Fruit fly (Drosophila melanogaster): ENCODE measurements around the gene CycT.
A peak's percentile ranks its signal among the peaks of the same experiment; 100 is the strongest.

Gene CycT

dm6 chr3L:17576093-17576885 lies 18.7 kb upstream of the CycT start (continued):
- TF ChIP-seq CG13287 (GFP tag; IDR thresholded peaks at IDR 0.05; ENCODE audit: partially characterized antibody): peak; percentile 47; the same call in 1 of the 2 replicates
- TF ChIP-seq lbe (GFP tag; optimal IDR thresholded peaks at IDR 0.05): peak; percentile 50
- TF ChIP-seq Hmx (GFP tag; optimal IDR thresholded peaks at IDR 0.05): no peak
- TF ChIP-seq HLH4C (GFP tag; IDR thresholded peaks at IDR 0.05; ENCODE audit: partially characterized antibody): peak; percentile 11; the same call in 1 of the 3 replicates
- TF ChIP-seq B-H2 (GFP tag; optimal IDR thresholded peaks at IDR 0.05): no peak
- TF ChIP-seq HLHmδ (GFP tag; optimal IDR thresholded peaks at IDR 0.05): no peak
- peak; percentile 69 for TF ChIP-seq Jarid2 (GFP tag; optimal IDR thresholded peaks at IDR 0.05)
- 0 out of 2 replicates have a peak, but pooled peaks have one; percentile 13 for TF ChIP-seq ranshi (GFP tag; IDR thresholded peaks at IDR 0.05)
- no peak for TF ChIP-seq CG10431 (GFP tag; optimal IDR thresholded peaks at IDR 0.05)
- TF ChIP-seq Dip2 (GFP tag; IDR thresholded peaks at IDR 0.05): no peak
- peak; percentile 69 to 75 for TF ChIP-seq Trl (optimal IDR thresholded peaks at IDR 0.05)
- no peak for TF ChIP-seq Trl (GFP tag; optimal IDR thresholded peaks at IDR 0.05)
- TF ChIP-seq onecut (GFP tag; IDR thresholded peaks at IDR 0.05): peak; percentile 68
- TF ChIP-seq CG9437 (GFP tag; optimal IDR thresholded peaks at IDR 0.05): peak; percentile 4
- peak; percentile 19 for TF ChIP-seq Asciz (GFP tag; optimal IDR thresholded peaks at IDR 0.05)
- no peak for TF ChIP-seq MESR4 (GFP tag; optimal IDR thresholded peaks at IDR 0.05)
- TF ChIP-seq CG6175 (GFP tag; IDR thresholded peaks at IDR 0.05): peak; percentile 89
- no peak for TF ChIP-seq ro (GFP tag; IDR thresholded peaks at IDR 0.05)
- TF ChIP-seq hkb (optimal IDR thresholded peaks at IDR 0.05): no peak
- TF ChIP-seq hkb (GFP tag; IDR thresholded peaks at IDR 0.05): peak; percentile 15; the same call in 1 of the 2 replicates
- TF ChIP-seq CG3407 (GFP tag; optimal IDR thresholded peaks at IDR 0.05): peak; percentile 9
- no peak for TF ChIP-seq CG2712 (tag; optimal IDR thresholded peaks at IDR 0.05)
- TF ChIP-seq ci (GFP tag; IDR thresholded peaks at IDR 0.05): 0 out of 3 replicates have a peak, but pooled peaks have one; percentile 54
- peak; percentile 50 for TF ChIP-seq Drgx (GFP tag; IDR thresholded peaks at IDR 0.05)
- TF ChIP-seq Blimp-1 (GFP tag; optimal IDR thresholded peaks at IDR 0.05): peak; percentile 19
- peak; percentile 52 for TF ChIP-seq Deaf1 (tag; optimal IDR thresholded peaks at IDR 0.05)
- 0 out of 2 replicates have a peak, but pooled peaks have one; percentile 6 for TF ChIP-seq HLH3B (GFP tag; IDR thresholded peaks at IDR 0.05)
- TF ChIP-seq sr (GFP tag; IDR thresholded peaks at IDR 0.05): no peak
- TF ChIP-seq CG11504 (tag; optimal IDR thresholded peaks at IDR 0.05): peak; percentile 7
- TF ChIP-seq CG12155 (GFP tag; optimal IDR thresholded peaks at IDR 0.05): peak; percentile 42
- no peak for TF ChIP-seq CG3838 (GFP tag; optimal IDR thresholded peaks at IDR 0.05)
- peak; percentile 49 for TF ChIP-seq CG8281 (tag; optimal IDR thresholded peaks at IDR 0.05)
- TF ChIP-seq Med (GFP tag): peak; percentile 83
- TF ChIP-seq sens (GFP tag): peak; percentile 61

- TF ChIP-seq crol (GFP tag; IDR thresholded peaks at IDR 0.05) (peak; percentile 52; the same call in 1 of the 2 replicates), row (GFP tag; IDR thresholded peaks at IDR 0.05) (no peak), CG6654 (GFP tag; optimal IDR thresholded peaks at IDR 0.05) (peak; percentile 93), zen2 (GFP tag; IDR thresholded peaks at IDR 0.05; ENCODE audit: partially characterized antibody) (peak; percentile 45; the same call in 2 of the 3 replicates), yki (optimal IDR thresholded peaks at IDR 0.05) (peak; percentile 17), inv (GFP tag; IDR thresholded peaks at IDR 0.05; ENCODE audit: partially characterized antibody) (no peak), sna (GFP tag; IDR thresholded peaks at IDR 0.05; ENCODE audit: partially characterized antibody) (0 out of 2 replicates have a peak, but pooled peaks have one; percentile 45), Eip74EF (GFP tag; optimal IDR thresholded peaks at IDR 0.05) (peak in 1 of 2 experiments; percentile 73), Spps (tag; optimal IDR thresholded peaks at IDR 0.05) (no peak), ab (GFP tag; optimal IDR thresholded peaks at IDR 0.05) (no peak), Hr78 (GFP tag; optimal IDR thresholded peaks at IDR 0.05) (peak in 1 of 2 experiments; percentile 6), CG34224 (GFP tag; IDR thresholded peaks at IDR 0.05; ENCODE audit: partially characterized antibody) (peak; percentile 42; the same call in 2 of the 3 replicates), CG9437 (GFP tag; optimal IDR thresholded peaks at IDR 0.05) (peak; percentile 58), CG18764 (GFP tag; optimal IDR thresholded peaks at IDR 0.05) (no peak), Bgb (GFP tag; IDR thresholded peaks at IDR 0.05; ENCODE audit: partially characterized antibody) (0 out of 2 replicates have a peak, but pooled peaks have one; percentile 11), NC2β (GFP tag; optimal IDR thresholded peaks at IDR 0.05) (no peak), CG1233 (GFP tag; optimal IDR thresholded peaks at IDR 0.05) (no peak)
These were observed 16.2 kb upstream of the CycT start for dm6 chr3L:17573823-17574222.
